Worm (Caenorhabditis elegans) whole organism, L1 larva: ENCODE measurements around the gene clec-175.

Experiments used
- C16A3.4 ChIP-seq: fragments of 150-350 bp; optimal IDR thresholded peaks from 2 replicates; lab custom pipeline; 2014; ENCODE audit warnings: missing biosample characterization, missing genetic modification characterization
- F16B12.6 ChIP-seq: fragments of 150-350 bp; optimal IDR thresholded peaks from 2 replicates; lab custom pipeline; 2014; ENCODE audit warnings: missing biosample characterization, missing genetic modification characterization
- alr-1 ChIP-seq: fragments of 200-800 bp; sonication (Bioruptor generic); optimal IDR thresholded peaks from 2 replicates; lab custom pipeline; 2018; ENCODE audit warnings: borderline replicate concordance, mild to moderate bottlenecking, missing genetic modification characterization, missing compliant biosample characterization
- aly-2 ChIP-seq: fragments of 150-350 bp; optimal IDR thresholded peaks from 2 replicates; lab custom pipeline; 2014; ENCODE audit warnings: missing biosample characterization, missing genetic modification characterization
- ama-1 ChIP-seq: fragments of 150-350 bp; optimal IDR thresholded peaks from 2 replicates; lab custom pipeline; 2014
- blmp-1 ChIP-seq: fragments of 150-350 bp; optimal IDR thresholded peaks from 2 replicates; lab custom pipeline; 2014; ENCODE audit warnings: missing biosample characterization, missing genetic modification characterization
- ces-1 ChIP-seq: fragments of 150-350 bp; optimal IDR thresholded peaks from 2 replicates; lab custom pipeline; 2014; ENCODE audit warnings: missing biosample characterization, missing genetic modification reagents, missing genetic modification characterization
- dsc-1 ChIP-seq: sonication (generic microtip); optimal IDR thresholded peaks from 2 replicates; lab custom pipeline; 2016; ENCODE audit warnings: mild to moderate bottlenecking, missing genetic modification characterization, missing compliant biosample characterization
- efl-1 ChIP-seq, 4 experiments: fragments of 150-350 bp; optimal IDR thresholded peaks in 3 of 4; peaks in 1 of 4; 1 replicate in 1 of 4; 2 replicates in 3 of 4; lab custom pipeline; 2014; ENCODE audit warnings: missing biosample characterization in 2 of 4, missing genetic modification characterization in 2 of 4, missing genetic modification reagents in 2 of 4
- efl-3 ChIP-seq: fragments of 200-800 bp; sonication (Bioruptor generic); optimal IDR thresholded peaks from 2 replicates; lab custom pipeline; 2018; ENCODE audit warnings: mild to moderate bottlenecking, missing genetic modification characterization, missing compliant biosample characterization
- egl-13 ChIP-seq: sonication (generic microtip); optimal IDR thresholded peaks from 2 replicates; lab custom pipeline; 2016; ENCODE audit warnings: missing genotype, missing genetic modification reagents, missing genetic modification characterization, missing compliant biosample characterization
- egl-27 ChIP-seq, 2 experiments: fragments of 150-350 bp in 1 of 2; sonication (generic microtip); optimal IDR thresholded peaks; 3 replicates each; lab custom pipeline; 2017 to 2018; ENCODE audit warnings: missing biosample characterization in 2 of 2, missing genetic modification characterization in 2 of 2, missing genetic modification reagents in 2 of 2
- elt-3 ChIP-seq, 6 experiments: fragments of 150-350 bp in 1 of 6; sonication (generic microtip); optimal IDR thresholded peaks; 2 replicates each; lab custom pipeline; 2017 to 2018; ENCODE audit warnings: missing biosample characterization in 6 of 6, missing genetic modification characterization in 6 of 6, inconsistent platforms in 1 of 6
- ets-5 ChIP-seq: fragments of 200-800 bp; sonication (Bioruptor generic); IDR thresholded peaks from 2 replicates; pipeline ENCODE4 v1.3.6; 2022; ENCODE audit warnings: missing genetic modification characterization, missing compliant biosample characterization
- fkh-8 ChIP-seq: sonication (generic microtip); optimal IDR thresholded peaks from 2 replicates; lab custom pipeline; 2016; ENCODE audit warnings: mild to moderate bottlenecking, missing genetic modification characterization, missing compliant biosample characterization
- fos-1 ChIP-seq: fragments of 150-350 bp; optimal IDR thresholded peaks from 2 replicates; lab custom pipeline; 2014; ENCODE audit warnings: missing biosample characterization, missing genetic modification characterization
- grh-1 ChIP-seq: fragments of 200-800 bp; sonication (Bioruptor generic); IDR thresholded peaks from 2 replicates; pipeline ENCODE4 v1.3.6; 2022; ENCODE audit warnings: missing genetic modification reagents, missing genetic modification characterization, missing compliant biosample characterization
- hlh-17 ChIP-seq: fragments of 200-800 bp; sonication (Bioruptor generic); optimal IDR thresholded peaks from 2 replicates; lab custom pipeline; 2018; ENCODE audit warnings: missing genetic modification characterization, mild to moderate bottlenecking, missing compliant biosample characterization, moderate library complexity, borderline replicate concordance
- lin-13 ChIP-seq: fragments of 150-350 bp; optimal IDR thresholded peaks from 2 replicates; lab custom pipeline; 2014; ENCODE audit warnings: missing biosample characterization, missing genetic modification reagents, missing genetic modification characterization
- lin-14 ChIP-seq: fragments of 200-800 bp; sonication (Bioruptor generic); optimal IDR thresholded peaks from 2 replicates; lab custom pipeline; 2018; ENCODE audit warnings: mild to moderate bottlenecking, missing genetic modification characterization, moderate library complexity, missing compliant biosample characterization
- lin-15B ChIP-seq: fragments of 150-350 bp; sonication (generic microtip); optimal IDR thresholded peaks from 3 replicates; lab custom pipeline; 2014; ENCODE audit warnings: missing biosample characterization, missing genetic modification characterization
- lin-35 ChIP-seq, 2 experiments: fragments of 150-350 bp; optimal IDR thresholded peaks; 2 replicates each; lab custom pipeline; 2014; ENCODE audit warnings: missing biosample characterization in 2 of 2, missing genetic modification characterization in 2 of 2, missing genetic modification reagents in 2 of 2
- lin-39 ChIP-seq: fragments of 150-350 bp; optimal IDR thresholded peaks from 2 replicates; lab custom pipeline; 2014; ENCODE audit warnings: missing biosample characterization, missing genetic modification reagents, missing genetic modification characterization
- lsy-2 ChIP-seq, 2 experiments: fragments of 150-350 bp; optimal IDR thresholded peaks; 2 replicates each; lab custom pipeline; 2014; ENCODE audit warnings: missing biosample characterization in 2 of 2, missing genetic modification characterization in 2 of 2
- mdl-1 ChIP-seq, 2 experiments: fragments of 150-350 bp; optimal IDR thresholded peaks; 2 replicates each; lab custom pipeline; 2014 to 2017; ENCODE audit warnings: missing biosample characterization in 2 of 2, missing genetic modification characterization in 2 of 2, inconsistent platforms in 1 of 2
- mef-2 ChIP-seq: fragments of 150-350 bp; optimal IDR thresholded peaks from 2 replicates; lab custom pipeline; 2014; ENCODE audit warnings: missing biosample characterization, missing genetic modification characterization
- mep-1 ChIP-seq: fragments of 150-350 bp; optimal IDR thresholded peaks from 2 replicates; lab custom pipeline; 2014; ENCODE audit warnings: missing biosample characterization, missing genetic modification characterization
- nhr-11 ChIP-seq: fragments of 150-350 bp; optimal IDR thresholded peaks from 2 replicates; lab custom pipeline; 2014; ENCODE audit warnings: missing biosample characterization, missing genetic modification characterization
- nhr-12 ChIP-seq: sonication (generic microtip); optimal IDR thresholded peaks from 2 replicates; lab custom pipeline; 2017; ENCODE audit warnings: missing biosample characterization, missing genetic modification characterization
- nhr-19 ChIP-seq: fragments of 200-800 bp; sonication (Bioruptor generic); conservative IDR thresholded peaks from 2 replicates; pipeline ENCODE4 v1.3.6; 2022; ENCODE audit warnings: missing genetic modification characterization, missing compliant biosample characterization
- nhr-20 ChIP-seq: sonication (generic microtip); optimal IDR thresholded peaks from 2 replicates; lab custom pipeline; 2016; ENCODE audit warnings: mild to moderate bottlenecking, missing genetic modification characterization, missing compliant biosample characterization
- nhr-237 ChIP-seq: fragments of 150-350 bp; optimal IDR thresholded peaks from 2 replicates; lab custom pipeline; 2014; ENCODE audit warnings: missing biosample characterization, missing genetic modification characterization
- nhr-47 ChIP-seq: sonication (generic microtip); optimal IDR thresholded peaks from 2 replicates; lab custom pipeline; 2016; ENCODE audit warnings: mild to moderate bottlenecking, missing genetic modification characterization, moderate library complexity, missing compliant biosample characterization
- nhr-71 ChIP-seq: sonication (generic microtip); optimal IDR thresholded peaks from 2 replicates; lab custom pipeline; 2016; ENCODE audit warnings: mild to moderate bottlenecking, missing genetic modification characterization, moderate library complexity, missing compliant biosample characterization
- nhr-85 ChIP-seq: sonication (generic microtip); peaks from one replicate; lab custom pipeline; 2016; ENCODE audit warnings: missing genetic modification characterization, inconsistent platforms, missing compliant biosample characterization
- pax-3 ChIP-seq: fragments of 200-800 bp; sonication (Bioruptor generic); optimal IDR thresholded peaks from 2 replicates; lab custom pipeline; 2018; ENCODE audit warnings: mild to moderate bottlenecking, missing genetic modification characterization, moderate library complexity, missing compliant biosample characterization
- rnt-1 ChIP-seq: sonication (generic microtip); optimal IDR thresholded peaks from 2 replicates; lab custom pipeline; 2016; ENCODE audit warnings: mild to moderate bottlenecking, missing genetic modification characterization, moderate library complexity, missing compliant biosample characterization
- skn-1 ChIP-seq: fragments of 150-350 bp; optimal IDR thresholded peaks from 2 replicates; lab custom pipeline; 2014; ENCODE audit warnings: missing biosample characterization, missing genetic modification characterization
- snpc-4 ChIP-seq: fragments of 150-350 bp; optimal IDR thresholded peaks from 2 replicates; lab custom pipeline; 2014; ENCODE audit warnings: missing biosample characterization, missing genetic modification characterization
- snu-23 ChIP-seq: sonication (generic microtip); optimal IDR thresholded peaks from 2 replicates; lab custom pipeline; 2016; ENCODE audit warnings: missing genetic modification characterization, missing compliant biosample characterization
- sptf-1 ChIP-seq: fragments of 150-350 bp; optimal IDR thresholded peaks from 2 replicates; lab custom pipeline; 2014; ENCODE audit warnings: missing biosample characterization, missing genetic modification characterization
- sup-37 ChIP-seq: fragments of 200-800 bp; sonication (Bioruptor generic); optimal IDR thresholded peaks from 2 replicates; lab custom pipeline; 2018; ENCODE audit warnings: mild to moderate bottlenecking, missing genetic modification characterization, missing compliant biosample characterization
- swsn-7 ChIP-seq: sonication (generic microtip); optimal IDR thresholded peaks from 2 replicates; lab custom pipeline; 2016; ENCODE audit warnings: missing genetic modification characterization, missing compliant biosample characterization
- tbx-2 ChIP-seq: sonication (generic microtip); optimal IDR thresholded peaks from 2 replicates; lab custom pipeline; 2016; ENCODE audit warnings: missing genetic modification characterization, missing compliant biosample characterization
- unc-130 ChIP-seq: fragments of 150-350 bp; optimal IDR thresholded peaks from 2 replicates; lab custom pipeline; 2017; ENCODE audit warnings: missing biosample characterization, missing genetic modification characterization, inconsistent platforms
- unc-30 ChIP-seq: sonication (generic microtip); optimal IDR thresholded peaks from 2 replicates; lab custom pipeline; 2017; ENCODE audit warnings: missing biosample characterization, missing genetic modification characterization
- unc-62 ChIP-seq: fragments of 150-350 bp; optimal IDR thresholded peaks from 2 replicates; lab custom pipeline; 2014; ENCODE audit warnings: missing biosample characterization, missing genetic modification reagents, missing genetic modification characterization
- unc-98 ChIP-seq: fragments of 200-800 bp; sonication (Bioruptor generic); IDR thresholded peaks from 2 replicates; pipeline ENCODE4 v1.3.6; 2022; ENCODE audit warnings: missing genetic modification characterization, missing compliant biosample characterization
- xbp-1 ChIP-seq: sonication (generic microtip); optimal IDR thresholded peaks from 2 replicates; lab custom pipeline; 2016; ENCODE audit warnings: missing genetic modification characterization, missing compliant biosample characterization
- zag-1 ChIP-seq: fragments of 150-350 bp; optimal IDR thresholded peaks from 2 replicates; lab custom pipeline; 2014; ENCODE audit warnings: missing biosample characterization, missing genetic modification characterization
- zip-4 ChIP-seq: fragments of 200-800 bp; sonication (Bioruptor generic); optimal IDR thresholded peaks from 2 replicates; lab custom pipeline; 2018; ENCODE audit warnings: mild to moderate bottlenecking, missing genetic modification characterization, moderate library complexity, missing compliant biosample characterization
- ztf-11 ChIP-seq, 2 experiments: sonication (generic microtip); optimal IDR thresholded peaks; 2 replicates each; lab custom pipeline; 2016 to 2017; ENCODE audit warnings: missing genetic modification characterization in 2 of 2, missing biosample characterization in 1 of 2, missing compliant biosample characterization in 1 of 2

The clec-175 gene

DNA sequence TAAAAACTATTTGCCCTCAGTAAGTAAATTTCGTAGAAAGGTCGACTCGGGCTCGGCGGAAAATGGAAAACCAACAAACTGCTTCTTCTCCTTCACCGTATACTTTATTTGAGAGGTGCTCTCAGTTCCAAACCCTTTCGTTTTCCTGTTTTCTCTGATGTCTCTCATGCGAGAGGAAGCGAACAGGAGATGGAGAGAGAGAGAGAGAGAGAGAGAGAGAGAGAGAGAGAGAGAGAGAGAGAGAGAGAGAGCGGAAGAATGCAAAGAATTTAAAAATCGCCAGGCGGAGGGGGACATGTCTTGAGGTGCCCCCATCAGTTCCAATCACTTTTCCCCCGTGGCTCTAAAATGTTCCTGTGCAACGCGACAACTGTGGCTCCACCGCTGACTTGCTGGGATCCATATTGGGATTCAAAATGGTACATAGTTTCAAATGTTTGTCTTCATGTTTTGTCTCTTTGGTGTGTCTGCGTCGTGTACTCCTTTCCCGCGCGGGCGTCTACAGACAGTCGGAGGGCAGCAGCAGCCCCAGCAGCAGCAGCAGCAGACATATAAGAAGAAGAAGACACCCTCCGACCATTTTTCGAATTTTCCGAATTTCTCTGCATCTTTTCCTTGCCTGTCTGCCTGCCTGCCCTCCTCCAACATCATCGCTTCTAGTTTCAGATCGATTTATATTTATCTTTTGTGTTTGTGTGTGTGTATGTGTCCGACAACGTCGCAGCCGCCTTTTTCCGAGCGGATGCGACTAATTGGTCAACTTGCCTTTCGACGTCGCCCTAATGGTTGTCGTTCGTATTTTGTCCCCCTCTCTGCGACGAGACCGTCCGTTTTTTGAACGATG lies 32.4 kb downstream of the clec-175 start, which contains the start of gene R08C7.11:
Gene R08C7.11 (minus strand): TSS at position 608 of the 844 bp plus-strand sequence.
- no peak for TF ChIP-seq fos-1
- no peak for TF ChIP-seq ama-1 (lab: Kevin White, UChicago)
- TF ChIP-seq egl-13 (tag; lab: Kevin White, UChicago), result no peak
- no peak for TF ChIP-seq unc-98 (GFP tag; lab: Robert Waterston, UW)
- peak; percentile 34 for TF ChIP-seq sup-37 (GFP tag; lab: Kevin White, UChicago)
- no peak for TF ChIP-seq unc-62 (GFP tag; lab: Kevin White, UChicago)
- TF ChIP-seq nhr-237 (tag; lab: Kevin White, UChicago), result no peak
- no peak for TF ChIP-seq snpc-4
- no peak for TF ChIP-seq egl-27 (tag; optimal IDR thresholded peaks at IDR 0.05; lab: Kevin White, UChicago)
- no peak for TF ChIP-seq nhr-47 (tag; lab: Kevin White, UChicago)
- no peak for TF ChIP-seq aly-2 (tag; lab: Kevin White, UChicago)
- no peak for TF ChIP-seq hlh-17 (GFP tag; lab: Kevin White, UChicago)
- peak in 2 of 6 experiments; percentile 5 to 66 for TF ChIP-seq elt-3 (tag; optimal IDR thresholded peaks at IDR 0.05; lab: Kevin White, UChicago)
- TF ChIP-seq mef-2 (tag; lab: Kevin White, UChicago), result no peak
- TF ChIP-seq zag-1 (tag; lab: Kevin White, UChicago), result no peak
- no peak for TF ChIP-seq nhr-12
- peak; percentile 46; the same call in 1 of the 2 replicates for TF ChIP-seq nhr-19 (GFP tag; lab: Robert Waterston, UW)
- peak; percentile 60 for TF ChIP-seq lin-14 (GFP tag; lab: Kevin White, UChicago)
- TF ChIP-seq xbp-1 (tag; lab: Kevin White, UChicago), result no peak
- TF ChIP-seq lin-13 (GFP tag; lab: Kevin White, UChicago), result no peak
- no peak for TF ChIP-seq ztf-11 (tag; optimal IDR thresholded peaks at IDR 0.05; lab: Kevin White, UChicago)
- peak; percentile 5 for TF ChIP-seq skn-1
- no peak for TF ChIP-seq lin-35 (GFP tag; optimal IDR thresholded peaks at IDR 0.05; lab: Kevin White, UChicago)
- no peak for TF ChIP-seq grh-1
- TF ChIP-seq snu-23 (GFP tag; lab: Kevin White, UChicago), result peak; percentile 39
- no peak for TF ChIP-seq pax-3
- TF ChIP-seq tbx-2 (tag; lab: Kevin White, UChicago), result no peak
- TF ChIP-seq unc-130, result peak; percentile 38
- TF ChIP-seq alr-1 (tag; lab: Kevin White, UChicago), result no peak
- peak; percentile 77 for TF ChIP-seq blmp-1
- peak; percentile 28 for TF ChIP-seq mep-1 (tag; lab: Kevin White, UChicago)
- TF ChIP-seq nhr-20 (tag; lab: Kevin White, UChicago), result peak; percentile 6
- no peak for TF ChIP-seq C16A3.4 (tag; lab: Kevin White, UChicago)
- no peak for TF ChIP-seq ces-1 (GFP tag; lab: Kevin White, UChicago)
- no peak for TF ChIP-seq mdl-1 (tag; optimal IDR thresholded peaks at IDR 0.05; lab: Kevin White, UChicago)
- TF ChIP-seq lsy-2 (tag; optimal IDR thresholded peaks at IDR 0.05; lab: Kevin White, UChicago), result peak; percentile 27 to 30
- no peak for TF ChIP-seq sptf-1 (tag; lab: Kevin White, UChicago)
- TF ChIP-seq lin-15B (tag; lab: Kevin White, UChicago), result no peak
- no peak for TF ChIP-seq ets-5 (GFP tag; lab: Robert Waterston, UW)
- no peak for TF ChIP-seq efl-3 (GFP tag; lab: Kevin White, UChicago)
- TF ChIP-seq dsc-1 (tag; lab: Kevin White, UChicago), result no peak
- no peak for TF ChIP-seq lin-39 (tag; lab: Kevin White, UChicago)
- peak; percentile 40 for TF ChIP-seq nhr-71 (tag; lab: Kevin White, UChicago)
- peak; percentile 82 for TF ChIP-seq nhr-85
- no peak for TF ChIP-seq fkh-8 (tag; lab: Kevin White, UChicago)
- TF ChIP-seq unc-30 (tag; lab: Kevin White, UChicago), result no peak
- TF ChIP-seq swsn-7 (tag; lab: Kevin White, UChicago), result peak; percentile 18
- TF ChIP-seq efl-1 (optimal IDR thresholded peaks at IDR 0.05; lab: Kevin White, UChicago), result peak; percentile 55
- TF ChIP-seq efl-1 (GFP tag; optimal IDR thresholded peaks at IDR 0.05 in 1 of 2; lab: Kevin White, UChicago), result peak in 1 of 2 experiments; percentile 86
- no peak for TF ChIP-seq F16B12.6 (tag; lab: Kevin White, UChicago)
- TF ChIP-seq nhr-11 (tag; lab: Kevin White, UChicago), result no peak
- peak; percentile 63 for TF ChIP-seq rnt-1
- TF ChIP-seq zip-4 (GFP tag; lab: Kevin White, UChicago), result no peak
